Worm (Caenorhabditis elegans): ENCODE results near the gene ZK795.3.
A peak's percentile ranks its signal among the peaks of the same experiment; 100 is the strongest.

ZK795.3 gene

ce11 chrIV:12584146-12584545 is 25.0 kb downstream of the ZK795.3 start (continued):
- TF ChIP-seq snpc-4 (tag; optimal IDR thresholded peaks at IDR 0.05): no peak
- no peak for TF ChIP-seq mdl-1 (tag; optimal IDR thresholded peaks at IDR 0.05)
- TF ChIP-seq irx-1 (tag; optimal IDR thresholded peaks at IDR 0.05): no peak
- no peak for TF ChIP-seq pag-3 (tag; optimal IDR thresholded peaks at IDR 0.05; ENCODE audit: borderline replicate concordance, insufficient read depth)
- no peak for TF ChIP-seq mef-2 (tag; optimal IDR thresholded peaks at IDR 0.05)
- TF ChIP-seq aly-2 (tag; optimal IDR thresholded peaks at IDR 0.05): no peak
- TF ChIP-seq lsy-2 (tag; optimal IDR thresholded peaks at IDR 0.05): no peak
- peak; percentile 63 for TF ChIP-seq fkh-10 (GFP tag; optimal IDR thresholded peaks at IDR 0.05)
- no peak for TF ChIP-seq unc-62 (GFP tag; optimal IDR thresholded peaks at IDR 0.05)
- no peak for TF ChIP-seq F16B12.6 (tag; optimal IDR thresholded peaks at IDR 0.05)
- no peak for TF ChIP-seq ceh-90 (tag; optimal IDR thresholded peaks at IDR 0.05)
- TF ChIP-seq nhr-28 (tag; optimal IDR thresholded peaks at IDR 0.05): no peak
- no peak for TF ChIP-seq nhr-76 (tag; optimal IDR thresholded peaks at IDR 0.05)
- peak; percentile 36 for TF ChIP-seq unc-86 (tag; optimal IDR thresholded peaks at IDR 0.05)
- no peak for TF ChIP-seq elt-3 (tag; optimal IDR thresholded peaks at IDR 0.05)
- peak; percentile 91 for TF ChIP-seq lin-14 (GFP tag; optimal IDR thresholded peaks at IDR 0.05)
- no peak for TF ChIP-seq unc-130 (tag; optimal IDR thresholded peaks at IDR 0.05)
- TF ChIP-seq Y116A8C.19 (tag; optimal IDR thresholded peaks at IDR 0.05; ENCODE audit: borderline replicate concordance): no peak
- peak; percentile 21 for TF ChIP-seq swsn-7 (tag; optimal IDR thresholded peaks at IDR 0.05)

ce11 chrIV:12585966-12586365 is 26.8 kb downstream of the ZK795.3 start, which contains the start of gene K08E7.8:
TSS of gene K08E7.8 (minus strand) at chrIV:12586066.
- TF ChIP-seq C16A3.4 (tag; optimal IDR thresholded peaks at IDR 0.05): no peak
- no peak for TF ChIP-seq unc-130 (tag; optimal IDR thresholded peaks at IDR 0.05)
- TF ChIP-seq isw-1 (GFP tag; IDR thresholded peaks at IDR 0.05): no peak
- TF ChIP-seq lin-39 (tag; optimal IDR thresholded peaks at IDR 0.05): no peak
- no peak for TF ChIP-seq ceh-8 (GFP tag; optimal IDR thresholded peaks at IDR 0.05)
- no peak for TF ChIP-seq nhr-237 (tag; optimal IDR thresholded peaks at IDR 0.05)
- TF ChIP-seq fkh-8 (tag; optimal IDR thresholded peaks at IDR 0.05): no peak
- TF ChIP-seq ets-5 (GFP tag; IDR thresholded peaks at IDR 0.05): no peak
- TF ChIP-seq lir-3 (tag; optimal IDR thresholded peaks at IDR 0.05; ENCODE audit: poor library complexity): no peak
- TF ChIP-seq efl-1 (optimal IDR thresholded peaks at IDR 0.05): no peak
- no peak for TF ChIP-seq efl-1 (GFP tag; optimal IDR thresholded peaks at IDR 0.05 in 1 of 2)
- TF ChIP-seq nhr-77 (tag; optimal IDR thresholded peaks at IDR 0.05): no peak
- TF ChIP-seq skn-1 (tag; optimal IDR thresholded peaks at IDR 0.05): no peak
- no peak for TF ChIP-seq dpl-1 (GFP tag; optimal IDR thresholded peaks at IDR 0.05)
- TF ChIP-seq elt-3 (tag; optimal IDR thresholded peaks at IDR 0.05): no peak
- TF ChIP-seq ceh-82 (tag; optimal IDR thresholded peaks at IDR 0.05): no peak
- TF ChIP-seq hpl-2 (GFP tag; optimal IDR thresholded peaks at IDR 0.05): no peak
- no peak for TF ChIP-seq nhr-12 (tag; optimal IDR thresholded peaks at IDR 0.05)
- TF ChIP-seq nhr-28 (tag; optimal IDR thresholded peaks at IDR 0.05): no peak

- TF ChIP-seq efl-1 (optimal IDR thresholded peaks at IDR 0.05): no peak
- peak in 1 of 2 experiments; percentile 74 for TF ChIP-seq efl-1 (GFP tag; optimal IDR thresholded peaks at IDR 0.05 in 1 of 2)
- TF ChIP-seq hlh-4 (tag; optimal IDR thresholded peaks at IDR 0.05): no peak
Measured at ce11 chrIV:12590373-12590772, 31.2 kb downstream of the ZK795.3 start, which contains the start of gene cul-6. TSS of gene cul-6 (minus strand) at chrIV:12590451.

- TF ChIP-seq C34B4.2 (tag; optimal IDR thresholded peaks at IDR 0.05) (no peak), pqm-1 (tag; optimal IDR thresholded peaks at IDR 0.05) (no peak), hpl-2 (GFP tag; optimal IDR thresholded peaks at IDR 0.05) (no peak), zip-4 (GFP tag; optimal IDR thresholded peaks at IDR 0.05) (peak; percentile 13), ets-5 (GFP tag; IDR thresholded peaks at IDR 0.05) (no peak), skn-1 (tag; optimal IDR thresholded peaks at IDR 0.05) (peak; percentile 72), egl-27 (tag; optimal IDR thresholded peaks at IDR 0.05) (no peak), rnt-1 (tag; optimal IDR thresholded peaks at IDR 0.05) (peak; percentile 93), elt-3 (tag; optimal IDR thresholded peaks at IDR 0.05) (peak in 2 of 6 experiments; percentile 1 to 21), zag-1 (tag; optimal IDR thresholded peaks at IDR 0.05) (no peak), mep-1 (tag; optimal IDR thresholded peaks at IDR 0.05) (peak; percentile 50), C16A3.4 (tag; optimal IDR thresholded peaks at IDR 0.05) (peak; percentile 53), aha-1 (tag; optimal IDR thresholded peaks at IDR 0.05) (no peak), unc-98 (GFP tag; IDR thresholded peaks at IDR 0.05) (peak; percentile 70), tbx-2 (tag; optimal IDR thresholded peaks at IDR 0.05) (peak; percentile 83), nhr-19 (GFP tag; conservative IDR thresholded peaks at IDR 0.05) (peak; percentile 82), nhr-11 (tag; optimal IDR thresholded peaks at IDR 0.05) (no peak), swsn-7 (tag; optimal IDR thresholded peaks at IDR 0.05) (peak; percentile 83), nhr-84 (tag; optimal IDR thresholded peaks at IDR 0.05) (no peak), blmp-1 (tag; optimal IDR thresholded peaks at IDR 0.05) (no peak)
Measured at ce11 chrIV:12594574-12594973, 35.4 kb downstream of the ZK795.3 start.

Measured in whole organism, L1 larva.